Fruit fly (Drosophila melanogaster): ENCODE results near the gene CG31468.

dm6 chr3R:23722680-23723372 is 22.7 kb upstream of the CG31468 start, which contains the start of gene CG10365:
- TF ChIP-seq CTCF (optimal IDR thresholded peaks at IDR 0.05), result no peak
- no peak for TF ChIP-seq CG8478 (optimal IDR thresholded peaks at IDR 0.05)
